Worm (Caenorhabditis elegans): ENCODE data around the gene duo-1.
A peak's percentile ranks its signal among the peaks of the same experiment; 100 is the strongest.

The duo-1 gene

ce11 chrV:11521448-11521847 is 33.0 kb upstream of the duo-1 start, which contains the start of gene pafo-1 (continued):
- TF ChIP-seq sox-4 (tag; optimal IDR thresholded peaks at IDR 0.05) (peak; percentile 81), mep-1 (tag; optimal IDR thresholded peaks at IDR 0.05) (peak; percentile 95), nhr-20 (tag; optimal IDR thresholded peaks at IDR 0.05) (peak; percentile 92), alr-1 (tag; optimal IDR thresholded peaks at IDR 0.05; ENCODE audit: borderline replicate concordance) (no peak), nhr-76 (tag; optimal IDR thresholded peaks at IDR 0.05) (peak; percentile 43), fkh-4 (tag; optimal IDR thresholded peaks at IDR 0.05; ENCODE audit: borderline replicate concordance) (peak; percentile 28), nhr-19 (GFP tag; conservative IDR thresholded peaks at IDR 0.05) (peak; percentile 92), fkh-10 (GFP tag; optimal IDR thresholded peaks at IDR 0.05) (peak; percentile 71), hlh-17 (GFP tag; optimal IDR thresholded peaks at IDR 0.05; ENCODE audit: borderline replicate concordance) (no peak), skn-1 (tag; optimal IDR thresholded peaks at IDR 0.05) (peak; percentile 92), F16B12.6 (tag; optimal IDR thresholded peaks at IDR 0.05) (peak; percentile 67), ces-1 (GFP tag; optimal IDR thresholded peaks at IDR 0.05) (no peak), C34B4.2 (tag; optimal IDR thresholded peaks at IDR 0.05) (peak; percentile 5), lin-35 (GFP tag; optimal IDR thresholded peaks at IDR 0.05) (peak; percentile 99), vab-15 (tag; optimal IDR thresholded peaks at IDR 0.05) (no peak), aha-1 (tag; optimal IDR thresholded peaks at IDR 0.05) (peak; percentile 56), pqm-1 (tag; optimal IDR thresholded peaks at IDR 0.05) (no peak), snu-23 (GFP tag; optimal IDR thresholded peaks at IDR 0.05) (peak; percentile 92), xbp-1 (tag; optimal IDR thresholded peaks at IDR 0.05) (peak; percentile 90), nhr-71 (tag; optimal IDR thresholded peaks at IDR 0.05) (peak; percentile 95), hlh-4 (tag; optimal IDR thresholded peaks at IDR 0.05) (no peak), elt-3 (tag; optimal IDR thresholded peaks at IDR 0.05) (peak in 2 of 6 experiments; percentile 79 to 80), ceh-63 (GFP tag; optimal IDR thresholded peaks at IDR 0.05) (no peak), grh-1 (GFP tag; IDR thresholded peaks at IDR 0.05) (peak; percentile 93), C16A3.4 (tag; optimal IDR thresholded peaks at IDR 0.05) (peak; percentile 82), ama-1 (optimal IDR thresholded peaks at IDR 0.05) (peak; percentile 13), zag-1 (tag; optimal IDR thresholded peaks at IDR 0.05) (no peak), ceh-88 (GFP tag; IDR thresholded peaks at IDR 0.05) (peak; percentile 20; the same call in 1 of the 2 replicates), sup-37 (GFP tag; optimal IDR thresholded peaks at IDR 0.05) (peak; percentile 79), unc-130 (tag; optimal IDR thresholded peaks at IDR 0.05) (peak; percentile 91), ceh-82 (tag; optimal IDR thresholded peaks at IDR 0.05) (peak; percentile 80 to 93 (median 92)), pax-3 (tag; optimal IDR thresholded peaks at IDR 0.05) (peak; percentile 62), unc-30 (tag; optimal IDR thresholded peaks at IDR 0.05) (no peak), lsy-2 (tag; optimal IDR thresholded peaks at IDR 0.05) (peak; percentile 91 to 92), ets-5 (GFP tag; IDR thresholded peaks at IDR 0.05) (no peak), dpl-1 (GFP tag; optimal IDR thresholded peaks at IDR 0.05) (peak; percentile 99), egl-27 (tag; optimal IDR thresholded peaks at IDR 0.05) (peak in 1 of 2 experiments; percentile 43), nhr-28 (tag; optimal IDR thresholded peaks at IDR 0.05) (no peak), efl-1 (optimal IDR thresholded peaks at IDR 0.05) (peak; percentile 98 to 99), efl-1 (GFP tag; optimal IDR thresholded peaks at IDR 0.05 in 1 of 2) (peak; percentile 99 to 100), hpl-2 (GFP tag; optimal IDR thresholded peaks at IDR 0.05) (no peak), snpc-4 (tag; optimal IDR thresholded peaks at IDR 0.05) (peak; percentile 83), unc-62 (GFP tag; optimal IDR thresholded peaks at IDR 0.05) (no peak), lir-3 (tag; optimal IDR thresholded peaks at IDR 0.05; ENCODE audit: poor library complexity) (peak; percentile 68), irx-1 (tag; optimal IDR thresholded peaks at IDR 0.05) (peak; percentile 85), nhr-11 (tag; optimal IDR thresholded peaks at IDR 0.05) (peak; percentile 81), nhr-85 (tag) (peak; percentile 97), rnt-1 (tag; optimal IDR thresholded peaks at IDR 0.05) (peak; percentile 95), nhr-84 (tag; optimal IDR thresholded peaks at IDR 0.05) (no peak), dsc-1 (tag; optimal IDR thresholded peaks at IDR 0.05) (peak; percentile 94), fos-1 (tag; optimal IDR thresholded peaks at IDR 0.05) (peak; percentile 84), ceh-8 (GFP tag; optimal IDR thresholded peaks at IDR 0.05) (peak; percentile 92), mab-9 (GFP tag; IDR thresholded peaks at IDR 0.05) (peak; percentile 67), ztf-4 (tag; optimal IDR thresholded peaks at IDR 0.05) (peak; percentile 49)

All from whole organism, L1 larva.